Fruit fly (Drosophila melanogaster) whole organism, embryonic: ENCODE measurements around the gene ND-24L.

Experiments
- CG8388 ChIP-seq: fragments of 200-800 bp; sonication (Bioruptor generic); optimal IDR thresholded peaks from 2 replicates; lab custom pipeline; 2019; ENCODE audit warnings: missing biosample characterization, mild to moderate bottlenecking, missing genetic modification characterization, moderate library complexity
- sd ChIP-seq: fragments of 200-800 bp; sonication (Bioruptor generic); optimal IDR thresholded peaks from 3 replicates; lab custom pipeline; 2018; ENCODE audit warnings: missing biosample characterization, mild to moderate bottlenecking, missing genetic modification characterization, moderate library complexity

dm6 chr3L:17352812-17353211, 32.2 kb upstream of the ND-24L start:
- peak; percentile 8 for TF ChIP-seq CG8388 (GFP tag; lab: Kevin White, UChicago)
- no peak for TF ChIP-seq sd (tag; lab: Kevin White, UChicago)
